Worm (Caenorhabditis elegans) whole organism, mixed stage, embryonic: ENCODE measurements around the gene K05F1.14.

ENCODE experiments used
- blmp-1 ChIP-seq: fragments of 150-350 bp; optimal IDR thresholded peaks from 2 replicates; lab custom pipeline; 2014; ENCODE audit warnings: missing biosample characterization, missing genetic modification characterization
- drap-1 ChIP-seq: fragments of 200-800 bp; sonication (Bioruptor generic); optimal IDR thresholded peaks from 3 replicates; lab custom pipeline; 2018; ENCODE audit warnings: mild to moderate bottlenecking, missing genetic modification characterization, missing compliant biosample characterization
- elt-3 ChIP-seq: fragments of 150-350 bp; optimal IDR thresholded peaks from 2 replicates; lab custom pipeline; 2014; ENCODE audit warnings: missing biosample characterization, missing genetic modification characterization
- mab-5 ChIP-seq: fragments of 150-350 bp; optimal IDR thresholded peaks from 2 replicates; lab custom pipeline; 2014; ENCODE audit warnings: missing biosample characterization, missing genetic modification characterization
- mep-1 ChIP-seq: fragments of 150-350 bp; optimal IDR thresholded peaks from 2 replicates; lab custom pipeline; 2017; ENCODE audit warnings: missing biosample characterization, missing genetic modification reagents, missing genetic modification characterization, inconsistent platforms
- nhr-237 ChIP-seq: fragments of 150-350 bp; optimal IDR thresholded peaks from 2 replicates; lab custom pipeline; 2014; ENCODE audit warnings: missing biosample characterization, missing genetic modification characterization
- nhr-28 ChIP-seq: fragments of 150-350 bp; optimal IDR thresholded peaks from 2 replicates; lab custom pipeline; 2014; ENCODE audit warnings: missing biosample characterization, missing genetic modification characterization
- snpc-4 ChIP-seq: fragments of 150-350 bp; optimal IDR thresholded peaks from 2 replicates; lab custom pipeline; 2014; ENCODE audit warnings: missing biosample characterization, missing genetic modification characterization
- unc-39 ChIP-seq: fragments of 150-350 bp; optimal IDR thresholded peaks from 2 replicates; lab custom pipeline; 2014; ENCODE audit warnings: missing biosample characterization, missing genetic modification characterization
- unc-62 ChIP-seq: fragments of 150-350 bp; optimal IDR thresholded peaks from 2 replicates; lab custom pipeline; 2014; ENCODE audit warnings: missing biosample characterization, missing genetic modification reagents, missing genetic modification characterization

DNA sequence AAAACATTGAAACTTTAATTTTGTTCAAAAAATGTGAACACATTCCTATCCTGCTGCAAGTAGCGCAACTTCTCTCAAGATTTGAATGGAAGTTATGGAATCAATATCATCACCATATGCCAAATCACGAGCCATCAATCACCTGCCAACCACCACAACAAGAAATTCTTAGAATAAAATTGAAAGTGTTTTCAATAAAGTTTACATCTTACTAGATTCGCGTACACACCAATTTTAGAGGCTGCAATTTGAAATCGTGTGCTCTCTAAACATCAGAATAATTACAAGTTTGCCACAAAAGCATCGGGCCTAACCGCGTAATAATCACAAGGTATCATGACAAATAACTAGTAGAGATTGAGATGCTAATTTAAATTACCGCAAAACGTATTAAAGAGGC is 17.5 kb downstream of the K05F1.14 start:
- TF ChIP-seq elt-3 (no peak), nhr-237 (tag; lab: Kevin White, UChicago) (no peak), unc-62 (GFP tag; lab: Kevin White, UChicago) (no peak), mab-5 (tag; lab: Kevin White, UChicago) (no peak), nhr-28 (tag; lab: Kevin White, UChicago) (no peak), snpc-4 (tag; lab: Kevin White, UChicago) (no peak), blmp-1 (tag; lab: Kevin White, UChicago) (no peak), unc-39 (tag; lab: Kevin White, UChicago) (no peak), mep-1 (no peak), drap-1 (GFP tag; lab: Kevin White, UChicago) (no peak)
